Worm (Caenorhabditis elegans): ENCODE results near the gene K12B6.11.
A peak's percentile ranks its signal among the peaks of the same experiment; 100 is the strongest.

K12B6.11 gene

DNA sequence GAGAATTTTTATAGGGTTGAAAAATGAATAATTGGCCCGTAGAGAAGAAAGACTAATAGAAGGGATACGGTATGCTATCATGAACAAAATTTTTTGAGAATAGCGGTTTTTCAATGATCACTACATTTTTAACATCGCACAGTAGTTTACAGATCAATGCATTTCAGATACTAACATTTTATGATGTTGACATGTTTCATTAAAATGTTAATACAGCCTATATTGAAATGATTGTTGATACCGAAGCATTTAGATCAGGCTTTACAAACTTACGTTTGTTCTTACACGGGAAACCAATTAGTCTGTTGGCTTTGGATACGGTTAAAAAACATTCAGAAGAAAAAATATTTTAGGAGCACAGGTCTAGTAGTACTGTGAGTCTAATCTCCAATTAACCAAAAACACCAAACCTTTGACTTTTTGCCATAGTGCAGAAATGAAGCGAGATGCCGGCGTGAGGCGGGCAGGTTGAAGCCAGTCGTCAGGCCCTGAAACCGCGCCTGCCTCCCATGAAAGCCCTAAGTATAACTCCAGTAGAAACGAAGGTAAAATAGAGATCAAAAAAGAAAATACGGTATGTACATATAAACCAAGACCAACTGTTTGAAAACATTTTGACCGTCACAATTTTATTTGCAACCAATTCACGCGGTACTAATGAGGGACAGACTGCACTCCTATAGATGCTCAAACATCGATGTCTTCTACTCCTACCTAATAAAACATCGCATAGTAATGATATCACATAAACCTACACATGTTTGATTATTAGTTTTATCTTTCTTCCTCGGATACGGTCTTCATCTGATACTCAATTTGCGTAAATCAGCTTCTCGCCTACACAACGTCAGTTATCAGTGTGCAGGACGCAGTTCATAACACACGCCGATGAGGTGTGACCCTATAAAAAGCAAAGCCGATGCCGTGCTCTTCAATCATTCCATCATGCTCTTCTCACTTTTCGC, 10.3 kb upstream of the K12B6.11 start, which contains the start of gene fil-2 (continued):
- TF ChIP-seq daf-12 (tag; optimal IDR thresholded peaks at IDR 0.05) (no peak), T26A8.4 (GFP tag; IDR thresholded peaks at IDR 0.05) (peak; percentile 74), pqm-1 (tag; optimal IDR thresholded peaks at IDR 0.05) (peak; percentile 14), aly-2 (tag; optimal IDR thresholded peaks at IDR 0.05) (no peak), nhr-77 (tag; optimal IDR thresholded peaks at IDR 0.05) (peak; percentile 93), hlh-30 (tag; optimal IDR thresholded peaks at IDR 0.05; ENCODE audit: insufficient read depth) (peak; percentile 5), mep-1 (tag; optimal IDR thresholded peaks at IDR 0.05) (peak; percentile 59), egl-43 (GFP tag; IDR thresholded peaks at IDR 0.05) (no peak), daf-19 (GFP tag; conservative IDR thresholded peaks at IDR 0.05) (no peak), dmd-8 (GFP tag; IDR thresholded peaks at IDR 0.05) (no peak), zip-2 (tag; optimal IDR thresholded peaks at IDR 0.05) (peak; percentile 52), tra-1 (GFP tag; IDR thresholded peaks at IDR 0.05) (peak; percentile 58; the same call in 1 of the 2 replicates), lin-39 (tag; optimal IDR thresholded peaks at IDR 0.05) (no peak), egl-27 (tag; optimal IDR thresholded peaks at IDR 0.05) (no peak), zag-1 (tag; optimal IDR thresholded peaks at IDR 0.05) (no peak), ctbp-1 (GFP tag; IDR thresholded peaks at IDR 0.05) (no peak)

DNA sequence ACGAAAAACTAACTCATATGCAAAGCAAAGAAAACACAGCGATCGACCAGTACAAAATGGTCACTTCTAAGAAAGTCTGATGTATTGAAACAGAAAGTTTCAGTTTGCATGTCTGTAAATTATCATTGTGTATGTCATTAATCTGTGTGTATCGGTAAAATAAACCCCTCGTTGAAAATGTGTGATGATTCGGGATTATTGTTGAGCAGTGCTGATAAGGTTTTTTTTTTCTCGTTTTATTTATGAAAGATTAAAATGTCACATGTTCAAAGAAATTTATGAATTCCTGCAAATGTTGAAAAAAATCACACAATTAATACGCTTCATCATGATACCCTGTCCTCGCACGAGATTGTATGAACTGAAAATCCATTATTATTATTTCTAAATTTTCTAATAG, 8.6 kb upstream of the K12B6.11 start:
- no peak for TF ChIP-seq lin-15B (tag; optimal IDR thresholded peaks at IDR 0.05)
- TF ChIP-seq ceh-82 (tag; optimal IDR thresholded peaks at IDR 0.05), result no peak
- TF ChIP-seq dmd-6 (GFP tag; IDR thresholded peaks at IDR 0.05), result peak; percentile 32; the same call in 1 of the 2 replicates
- no peak for TF ChIP-seq duxl-1 (tag; optimal IDR thresholded peaks at IDR 0.05; ENCODE audit: poor library complexity)
- no peak for TF ChIP-seq T20F7.1 (GFP tag; optimal IDR thresholded peaks at IDR 0.05)
- no peak for TF ChIP-seq lin-13 (GFP tag; optimal IDR thresholded peaks at IDR 0.05)
- TF ChIP-seq aha-1 (tag), result no peak
- TF ChIP-seq pqm-1 (tag; optimal IDR thresholded peaks at IDR 0.05), result peak; percentile 4

- TF ChIP-seq lin-1 (GFP tag; IDR thresholded peaks at IDR 0.05), result no peak
- peak; percentile 38 for TF ChIP-seq aha-1 (tag)
Measured at ce11 chrV:6281175-6281574, 7.5 kb upstream of the K12B6.11 start, which contains the start of the genes K12B6.4 and spe-49. Gene K12B6.4 (minus strand): TSS chrV:6281275. Gene spe-49 (plus strand): TSS chrV:6281359.

- TF ChIP-seq mxl-2 (GFP tag; conservative IDR thresholded peaks at IDR 0.05) (no peak), pha-4 (GFP tag; IDR thresholded peaks at IDR 0.05) (no peak), pha-4 (tag; optimal IDR thresholded peaks at IDR 0.05) (no peak), lsy-2 (tag; optimal IDR thresholded peaks at IDR 0.05) (no peak), rbr-2 (tag; optimal IDR thresholded peaks at IDR 0.05) (no peak), zip-11 (GFP tag; IDR thresholded peaks at IDR 0.05) (no peak), Y75B8A.6 (GFP tag; IDR thresholded peaks at IDR 0.05) (no peak), F10B5.3 (tag; optimal IDR thresholded peaks at IDR 0.05) (no peak), dpl-1 (GFP tag; optimal IDR thresholded peaks at IDR 0.05) (no peak), Y48G9A.11 (GFP tag; IDR thresholded peaks at IDR 0.05) (no peak), mxl-3 (GFP tag; optimal IDR thresholded peaks at IDR 0.05) (no peak), zag-1 (tag; optimal IDR thresholded peaks at IDR 0.05) (no peak), snpc-1.2 (GFP tag; IDR thresholded peaks at IDR 0.05) (no peak)
Measured at ce11 chrV:6286343-6286742, 2.4 kb upstream of the K12B6.11 start, which contains the start of gene srn-1. Gene srn-1 (minus strand): TSS chrV:6286443.

Measured in whole organism, L4 larva.